Fruit fly (Drosophila melanogaster): ENCODE measurements around the gene CG5535.

- TF ChIP-seq EcR (GFP tag; optimal IDR thresholded peaks at IDR 0.05) (no peak), CG8478 (optimal IDR thresholded peaks at IDR 0.05) (no peak), psq (optimal IDR thresholded peaks at IDR 0.05) (no peak), usp (GFP tag; optimal IDR thresholded peaks at IDR 0.05) (no peak), Dll (optimal IDR thresholded peaks at IDR 0.05) (no peak)
Measured at dm6 chr3L:17856655-17857479, at the start of gene CG5535.

Data from whole organism.